Worm (Caenorhabditis elegans): ENCODE measurements around the gene T25B9.3.

The T25B9.3 gene

DNA sequence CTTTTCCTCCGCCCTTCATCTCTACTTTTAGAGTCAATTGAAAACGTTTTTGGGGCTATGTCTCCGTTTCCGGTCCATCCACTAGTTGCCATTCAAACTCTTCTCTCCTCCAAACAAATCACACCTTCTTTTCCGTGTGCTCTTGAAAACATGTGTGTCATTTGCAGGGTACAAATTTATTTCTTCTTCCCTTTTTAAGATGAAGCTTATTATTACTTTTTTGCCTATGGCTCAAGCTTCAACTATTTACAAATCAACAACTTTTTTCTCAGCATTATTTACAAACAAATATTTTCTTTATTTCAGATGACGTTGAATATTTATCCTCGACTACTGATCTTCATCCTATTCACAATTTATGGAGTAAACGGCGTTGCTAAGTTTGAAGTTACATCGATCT, at the start of gene T25B9.3:
Gene T25B9.3, plus strand, starts transcription at position 301 of the 400 bp plus-strand sequence.
- TF ChIP-seq cog-1 (tag; optimal IDR thresholded peaks at IDR 0.05) (no peak), flt-1 (GFP tag; IDR thresholded peaks at IDR 0.05) (no peak), ref-1 (GFP tag; conservative IDR thresholded peaks at IDR 0.05) (no peak), tab-1 (GFP tag; IDR thresholded peaks at IDR 0.05) (no peak), ztf-23 (GFP tag; IDR thresholded peaks at IDR 0.05) (no peak), klf-2 (GFP tag; conservative IDR thresholded peaks at IDR 0.05) (no peak), ztf-29 (GFP tag; IDR thresholded peaks at IDR 0.05) (no peak), med-1 (GFP tag; optimal IDR thresholded peaks at IDR 0.05; ENCODE audit: insufficient read depth) (no peak), T22C8.4 (GFP tag; IDR thresholded peaks at IDR 0.05) (no peak)

DNA sequence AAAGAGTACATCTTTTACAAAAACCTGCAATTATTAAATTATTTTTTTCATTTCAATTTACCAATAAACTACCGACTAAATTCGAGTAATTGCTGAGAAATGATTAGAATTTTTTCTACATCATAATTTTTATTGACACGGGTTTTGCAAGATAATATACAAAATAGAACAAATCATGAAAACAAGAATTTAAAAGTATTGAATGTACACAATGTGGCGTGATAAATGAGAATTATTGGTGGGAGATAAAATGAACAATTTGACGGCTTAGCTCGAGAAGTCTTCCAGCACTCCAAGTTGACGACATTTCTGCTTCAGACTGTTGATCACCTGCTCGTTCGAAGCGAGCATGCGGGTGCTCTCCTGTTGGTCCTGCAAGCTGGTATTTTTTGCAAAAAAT, 49.4 kb upstream of the T25B9.3 start, which contains the start of gene R102.4:
Gene R102.4, minus strand, starts transcription at position 101 of the 400 bp plus-strand sequence.
- no peak for TF ChIP-seq flt-1 (GFP tag; IDR thresholded peaks at IDR 0.05)
- no peak for TF ChIP-seq med-1 (GFP tag; optimal IDR thresholded peaks at IDR 0.05; ENCODE audit: insufficient read depth)
- no peak for TF ChIP-seq klf-2 (GFP tag; conservative IDR thresholded peaks at IDR 0.05)
- no peak for TF ChIP-seq T22C8.4 (GFP tag; IDR thresholded peaks at IDR 0.05)
- TF ChIP-seq ref-1 (GFP tag; conservative IDR thresholded peaks at IDR 0.05): no peak

DNA sequence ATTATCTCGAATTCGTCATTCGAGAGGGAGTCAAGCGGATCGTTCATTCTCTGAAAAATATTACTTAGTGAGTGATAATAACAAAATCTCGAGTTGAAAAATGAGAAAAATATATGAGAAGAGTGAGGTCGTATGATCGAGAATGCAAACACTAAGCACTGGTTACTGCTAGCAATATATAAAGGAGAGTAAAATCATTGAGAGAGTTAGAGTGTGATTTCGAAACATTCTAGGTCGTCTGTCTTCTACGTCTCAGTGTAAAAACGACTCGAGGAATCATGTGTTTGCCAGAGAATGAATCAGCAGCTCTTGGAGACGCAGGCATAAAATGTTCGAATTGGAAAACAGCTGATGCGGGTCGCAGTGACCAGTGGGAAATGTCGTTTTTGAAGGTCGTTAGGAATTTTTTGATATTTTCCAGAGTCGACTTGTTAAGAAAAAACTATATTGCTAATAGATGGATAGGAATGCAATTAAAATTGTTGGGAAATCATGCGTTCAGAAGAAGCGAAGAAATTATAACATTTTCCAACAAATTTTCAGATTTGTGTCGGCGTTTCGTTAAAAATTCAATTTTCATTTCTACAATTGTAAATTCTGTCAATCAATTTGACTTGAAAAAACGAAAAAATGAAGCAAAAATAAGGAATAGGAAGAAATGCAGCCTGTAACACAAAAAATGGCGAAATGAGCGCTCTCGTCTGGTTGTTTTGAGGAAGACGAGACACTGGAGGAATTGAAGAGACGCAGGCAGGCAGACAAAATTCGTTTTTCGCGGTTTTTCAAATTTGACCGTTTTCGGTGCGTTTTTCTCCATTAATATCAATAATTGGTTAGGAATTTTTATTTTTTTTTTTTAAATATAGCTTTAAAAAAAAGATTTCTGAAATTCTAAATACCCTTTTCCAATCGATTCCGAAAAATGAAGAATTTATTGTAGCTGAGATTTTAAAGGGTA, 47.3 kb upstream of the T25B9.3 start, which contains the start of gene allo-1:
Gene allo-1, minus strand, starts transcription at position 51 of the 958 bp plus-strand sequence.
- TF ChIP-seq cog-1 (tag; optimal IDR thresholded peaks at IDR 0.05) (no peak), T22C8.4 (GFP tag; IDR thresholded peaks at IDR 0.05) (no peak), flt-1 (GFP tag; IDR thresholded peaks at IDR 0.05) (no peak), ztf-29 (GFP tag; IDR thresholded peaks at IDR 0.05) (no peak), med-1 (GFP tag; optimal IDR thresholded peaks at IDR 0.05; ENCODE audit: insufficient read depth) (no peak), ref-1 (GFP tag; conservative IDR thresholded peaks at IDR 0.05) (no peak), tab-1 (GFP tag; IDR thresholded peaks at IDR 0.05) (no peak), klf-2 (GFP tag; conservative IDR thresholded peaks at IDR 0.05) (no peak), ztf-23 (GFP tag; IDR thresholded peaks at IDR 0.05) (no peak)

DNA sequence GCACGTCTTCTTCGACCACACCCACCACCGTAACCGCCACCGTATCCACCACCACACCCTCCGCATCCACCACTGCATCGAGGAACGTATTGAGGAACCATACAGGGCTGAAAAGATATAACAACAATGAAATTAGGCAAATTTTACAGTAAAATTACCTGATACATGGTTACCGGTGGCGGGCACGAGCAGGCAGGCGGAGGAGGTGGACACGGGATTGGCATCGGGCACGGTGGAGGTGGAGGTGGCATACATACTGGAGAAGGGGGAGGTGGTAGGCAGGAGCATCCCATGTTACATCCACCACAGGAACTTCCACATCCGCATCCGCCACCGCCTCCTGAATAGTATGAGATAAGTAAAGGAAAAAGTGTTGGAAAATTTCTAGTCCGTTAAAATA, 46.1 kb upstream of the T25B9.3 start:
- TF ChIP-seq tab-1 (GFP tag; IDR thresholded peaks at IDR 0.05) (0 out of 2 replicates have a peak, but pooled peaks have one; percentile 29), ref-1 (GFP tag; conservative IDR thresholded peaks at IDR 0.05) (no peak), klf-2 (GFP tag; conservative IDR thresholded peaks at IDR 0.05) (no peak)

DNA sequence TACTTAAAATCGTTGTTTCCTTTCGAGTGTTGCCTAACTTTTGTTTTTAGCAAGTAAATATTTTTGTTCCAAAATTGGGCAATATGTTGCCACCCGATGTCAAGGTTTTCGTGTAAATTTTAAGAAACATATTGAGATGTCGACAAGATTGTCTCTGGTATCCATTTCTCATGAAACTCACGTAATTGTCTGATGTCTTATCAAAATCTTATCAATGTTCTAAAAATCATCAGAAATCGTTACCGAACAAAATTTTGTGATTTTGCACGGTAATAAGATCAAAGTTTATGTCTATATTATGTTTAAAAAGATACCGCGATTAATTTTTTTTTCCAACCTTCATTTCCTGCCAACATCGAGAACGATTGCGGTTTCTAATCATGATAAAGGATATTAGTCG, 45.6 kb upstream of the T25B9.3 start:
- no peak for TF ChIP-seq ztf-29 (GFP tag; IDR thresholded peaks at IDR 0.05)
- TF ChIP-seq flt-1 (GFP tag; IDR thresholded peaks at IDR 0.05): no peak
- no peak for TF ChIP-seq med-1 (GFP tag; optimal IDR thresholded peaks at IDR 0.05; ENCODE audit: insufficient read depth)

DNA sequence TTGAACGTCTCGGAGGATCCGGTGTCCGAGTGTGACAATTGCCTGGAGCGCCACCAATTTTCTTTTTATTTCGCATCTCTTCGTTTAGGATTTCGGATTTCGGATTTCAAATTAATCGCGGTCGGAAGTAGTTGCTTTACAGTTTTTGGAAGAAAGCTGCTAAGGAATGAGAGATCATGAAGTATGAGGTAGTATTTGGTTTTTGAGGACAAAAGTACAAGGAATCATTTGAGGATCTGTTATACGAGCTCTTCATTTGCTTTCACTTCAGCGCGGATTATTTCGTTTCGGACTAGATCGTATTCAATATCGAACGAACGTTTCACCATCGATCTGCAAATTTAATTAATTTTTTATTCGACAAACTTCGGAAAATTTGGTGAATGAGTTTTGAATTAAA, 44.9 kb upstream of the T25B9.3 start, which contains the start of gene R102.11:
Gene R102.11, minus strand, starts transcription at position 101 of the 400 bp plus-strand sequence.
- no peak for TF ChIP-seq flt-1 (GFP tag; IDR thresholded peaks at IDR 0.05)
- no peak for TF ChIP-seq tab-1 (GFP tag; IDR thresholded peaks at IDR 0.05)
- TF ChIP-seq klf-2 (GFP tag; conservative IDR thresholded peaks at IDR 0.05): no peak
- TF ChIP-seq med-1 (GFP tag; optimal IDR thresholded peaks at IDR 0.05; ENCODE audit: insufficient read depth): no peak
- no peak for TF ChIP-seq cog-1 (tag; optimal IDR thresholded peaks at IDR 0.05)
- no peak for TF ChIP-seq T22C8.4 (GFP tag; IDR thresholded peaks at IDR 0.05)
- no peak for TF ChIP-seq ztf-23 (GFP tag; IDR thresholded peaks at IDR 0.05)
- no peak for TF ChIP-seq ztf-29 (GFP tag; IDR thresholded peaks at IDR 0.05)

DNA sequence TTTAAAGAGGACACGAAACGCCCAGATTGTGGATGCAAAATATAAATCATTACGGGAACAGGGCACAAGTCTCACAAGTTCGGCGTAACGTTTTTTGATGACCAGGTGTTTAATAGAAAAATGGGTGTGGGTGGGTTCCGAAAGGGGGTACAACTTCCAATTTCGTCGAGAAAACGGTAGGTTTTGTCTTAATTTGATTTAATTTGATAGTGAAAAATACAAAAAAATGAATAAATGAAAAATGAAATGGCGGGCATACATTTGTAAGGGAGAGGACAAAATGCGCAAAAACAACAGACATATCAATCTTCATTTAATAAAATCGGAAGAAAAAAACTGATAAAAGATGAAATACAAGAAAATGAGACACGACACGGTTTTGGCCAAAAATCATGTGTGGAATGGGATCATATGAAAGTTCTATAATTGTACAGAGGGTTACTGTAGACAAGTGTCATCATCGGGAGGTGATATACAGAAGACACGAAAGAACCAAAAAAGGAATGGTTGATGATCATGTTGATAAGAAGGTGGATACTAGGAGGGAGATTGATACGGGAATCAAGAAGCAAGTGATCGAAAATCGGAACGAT, 42.6 kb upstream of the T25B9.3 start:
- TF ChIP-seq ztf-29 (GFP tag; IDR thresholded peaks at IDR 0.05) (no peak), ztf-23 (GFP tag; IDR thresholded peaks at IDR 0.05) (no peak), med-1 (GFP tag; optimal IDR thresholded peaks at IDR 0.05; ENCODE audit: insufficient read depth) (no peak), tab-1 (GFP tag; IDR thresholded peaks at IDR 0.05) (no peak), flt-1 (GFP tag; IDR thresholded peaks at IDR 0.05) (no peak), ref-1 (GFP tag; conservative IDR thresholded peaks at IDR 0.05) (no peak)

DNA sequence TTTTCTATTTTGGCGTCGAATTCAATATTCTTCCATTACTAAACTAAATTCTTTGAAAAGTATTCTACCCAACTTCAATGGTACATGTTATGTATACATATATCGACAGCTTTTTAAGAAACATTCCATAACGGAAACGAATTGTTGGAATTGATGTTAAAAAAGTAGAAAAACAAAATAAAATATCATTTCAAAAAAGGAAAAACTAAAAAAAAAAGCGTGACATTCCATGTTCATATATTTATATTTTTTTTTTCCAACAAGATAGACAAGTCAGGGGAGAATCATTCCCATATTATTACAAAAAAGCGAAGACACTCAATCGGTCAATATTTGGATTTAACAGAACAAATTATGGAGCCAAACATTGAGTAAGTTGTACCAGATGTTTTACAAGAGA, 39.4 kb upstream of the T25B9.3 start, which contains the start of gene R102.10:
Gene R102.10, plus strand, starts transcription at position 301 of the 400 bp plus-strand sequence.
- no peak for TF ChIP-seq ztf-29 (GFP tag; IDR thresholded peaks at IDR 0.05)
- no peak for TF ChIP-seq tab-1 (GFP tag; IDR thresholded peaks at IDR 0.05)
- no peak for TF ChIP-seq flt-1 (GFP tag; IDR thresholded peaks at IDR 0.05)
- no peak for TF ChIP-seq T22C8.4 (GFP tag; IDR thresholded peaks at IDR 0.05)
- no peak for TF ChIP-seq ref-1 (GFP tag; conservative IDR thresholded peaks at IDR 0.05)
- no peak for TF ChIP-seq cog-1 (tag; optimal IDR thresholded peaks at IDR 0.05)
- TF ChIP-seq ztf-23 (GFP tag; IDR thresholded peaks at IDR 0.05): no peak
- no peak for TF ChIP-seq med-1 (GFP tag; optimal IDR thresholded peaks at IDR 0.05; ENCODE audit: insufficient read depth)
- TF ChIP-seq klf-2 (GFP tag; conservative IDR thresholded peaks at IDR 0.05): no peak

DNA sequence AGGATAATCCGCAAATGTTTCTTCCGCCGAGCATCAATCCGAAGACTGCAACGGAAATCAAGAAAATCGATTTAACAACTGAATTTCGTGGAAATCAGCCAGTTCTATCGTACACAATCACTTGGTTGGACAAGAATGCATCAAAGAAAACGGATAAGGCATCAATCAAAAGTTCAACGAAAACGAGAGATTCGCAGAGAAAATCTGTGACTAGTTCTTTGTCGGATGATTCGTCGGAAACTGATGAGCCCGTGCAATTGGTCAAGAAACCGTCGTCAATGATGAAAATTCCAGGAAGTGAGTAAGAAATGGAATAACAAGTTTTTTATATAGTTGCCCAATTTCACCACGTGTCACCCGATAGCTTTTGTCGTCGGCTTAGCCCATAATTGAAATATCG, 38.5 kb upstream of the T25B9.3 start, which contains the start of gene R102.6:
Gene R102.6, minus strand, starts transcription at position 101 of the 400 bp plus-strand sequence.
- TF ChIP-seq flt-1 (GFP tag; IDR thresholded peaks at IDR 0.05) (no peak), tab-1 (GFP tag; IDR thresholded peaks at IDR 0.05) (no peak), ztf-23 (GFP tag; IDR thresholded peaks at IDR 0.05) (no peak), T22C8.4 (GFP tag; IDR thresholded peaks at IDR 0.05) (no peak), med-1 (GFP tag; optimal IDR thresholded peaks at IDR 0.05; ENCODE audit: insufficient read depth) (no peak), cog-1 (tag; optimal IDR thresholded peaks at IDR 0.05) (no peak), ref-1 (GFP tag; conservative IDR thresholded peaks at IDR 0.05) (no peak)
